Fruit fly (Drosophila melanogaster) whole organism, embryonic: ENCODE results near the gene p24-1.

ENCODE experiments used
- Aef1 ChIP-seq: fragments of 200-800 bp; sonication (Bioruptor generic); IDR thresholded peaks from 3 replicates; pipeline ENCODE4 v1.3.6; 2022; ENCODE audit warnings: missing biosample characterization, missing genetic modification characterization
- Antp ChIP-seq: fragments of 200-800 bp; sonication (Bioruptor generic); optimal IDR thresholded peaks from 3 replicates; lab custom pipeline; 2016; ENCODE audit warnings: missing biosample characterization, missing genetic modification characterization
- CG10543 ChIP-seq: fragments of 200-800 bp; sonication (Bioruptor generic); optimal IDR thresholded peaks from 3 replicates; lab custom pipeline; 2017; ENCODE audit warnings: missing biosample characterization, mild to moderate bottlenecking, missing genetic modification characterization, moderate library complexity
- CG11504 ChIP-seq: fragments of 200-800 bp; sonication (Bioruptor generic); optimal IDR thresholded peaks from 3 replicates; lab custom pipeline; 2019; ENCODE audit warnings: missing biosample characterization, mild to moderate bottlenecking, missing genetic modification characterization, moderate library complexity
- CG1233 ChIP-seq: fragments of 200-800 bp; sonication (Bioruptor generic); optimal IDR thresholded peaks from 4 replicates; lab custom pipeline; 2018; ENCODE audit warnings: missing biosample characterization, mild to moderate bottlenecking, missing genetic modification characterization
- CG12942 ChIP-seq: fragments of 200-800 bp; sonication (Bioruptor generic); optimal IDR thresholded peaks from 3 replicates; lab custom pipeline; 2016; ENCODE audit warnings: missing biosample characterization, missing genetic modification characterization
- CG13123 ChIP-seq: fragments of 200-800 bp; sonication (Bioruptor generic); optimal IDR thresholded peaks from 2 replicates; lab custom pipeline; 2016; ENCODE audit warnings: missing biosample characterization, missing genetic modification characterization
- CG13287 ChIP-seq: fragments of 200-800 bp; sonication (Bioruptor generic); IDR thresholded peaks from 2 replicates; pipeline ENCODE4 v1.3.6; 2022; ENCODE audit warnings: missing biosample characterization, missing genetic modification characterization; ENCODE audit not compliant: partially characterized antibody
- CG14014 ChIP-seq: fragments of 200-800 bp; sonication (Bioruptor generic); IDR thresholded peaks from 2 replicates; pipeline ENCODE4 v1.3.6; 2022; ENCODE audit warnings: missing biosample characterization, missing genetic modification characterization
- CG15696 ChIP-seq: fragments of 200-800 bp; sonication (Bioruptor generic); optimal IDR thresholded peaks from 2 replicates; lab custom pipeline; 2019; ENCODE audit warnings: missing biosample characterization, mild to moderate bottlenecking, missing genetic modification characterization, moderate library complexity
- CG17328 ChIP-seq: fragments of 200-800 bp; sonication (Bioruptor generic); IDR thresholded peaks from 2 replicates; pipeline ENCODE4 v1.3.6; 2022; ENCODE audit warnings: missing biosample characterization, missing genetic modification characterization
- CG1832 ChIP-seq: fragments of 200-800 bp; sonication (Bioruptor generic); optimal IDR thresholded peaks from 2 replicates; lab custom pipeline; 2017; ENCODE audit warnings: missing biosample characterization, mild to moderate bottlenecking, missing genetic modification characterization, inconsistent platforms
- CG18619 ChIP-seq: fragments of 200-800 bp; sonication (Bioruptor generic); optimal IDR thresholded peaks from 3 replicates; lab custom pipeline; 2017; ENCODE audit warnings: missing biosample characterization, mild to moderate bottlenecking, missing genetic modification characterization
- CG2120 ChIP-seq: fragments of 200-800 bp; sonication (Bioruptor generic); optimal IDR thresholded peaks from 3 replicates; lab custom pipeline; 2016; ENCODE audit warnings: missing biosample characterization, missing genetic modification characterization
- CG31224 ChIP-seq: fragments of 200-800 bp; sonication (Bioruptor generic); IDR thresholded peaks from 2 replicates; pipeline ENCODE4 v1.3.6; 2022; ENCODE audit warnings: missing biosample characterization, missing genetic modification characterization
- CG32532 ChIP-seq: fragments of 200-800 bp; sonication (Bioruptor generic); IDR thresholded peaks from 2 replicates; pipeline ENCODE4 v1.3.6; 2022; ENCODE audit warnings: missing biosample characterization, missing genetic modification characterization
- CG43689 ChIP-seq: fragments of 200-800 bp; sonication (Bioruptor generic); IDR thresholded peaks from 2 replicates; pipeline ENCODE4 v1.3.6; 2022; ENCODE audit warnings: missing biosample characterization, missing genetic modification characterization
- CG4707 ChIP-seq: fragments of 200-800 bp; sonication (Bioruptor generic); optimal IDR thresholded peaks from 2 replicates; lab custom pipeline; 2018; ENCODE audit warnings: missing biosample characterization, mild to moderate bottlenecking, missing genetic modification characterization, moderate library complexity
- CG6765 ChIP-seq: fragments of 200-800 bp; sonication (Bioruptor generic); optimal IDR thresholded peaks from 3 replicates; lab custom pipeline; 2017; ENCODE audit warnings: missing biosample characterization, mild to moderate bottlenecking, missing genetic modification characterization
- CG8089 ChIP-seq: fragments of 200-800 bp; sonication (Bioruptor generic); optimal IDR thresholded peaks from 3 replicates; lab custom pipeline; 2016; ENCODE audit warnings: missing biosample characterization, missing genetic modification characterization
- CG8478 ChIP-seq: fragments of >200 bp; optimal IDR thresholded peaks from 2 replicates; lab custom pipeline; 2018
- CHES-1-like ChIP-seq: fragments of 200-800 bp; sonication (Bioruptor generic); optimal IDR thresholded peaks from 2 replicates; lab custom pipeline; 2016; ENCODE audit warnings: missing biosample characterization, missing genetic modification characterization
- CoRest ChIP-seq: fragments of 200-800 bp; sonication (Bioruptor generic); optimal IDR thresholded peaks from 3 replicates; lab custom pipeline; 2018; ENCODE audit warnings: missing biosample characterization, mild to moderate bottlenecking, missing genetic modification characterization, moderate library complexity
- Dfd ChIP-seq, 2 experiments: fragments of >200 bp; optimal IDR thresholded peaks; 2 replicates each; lab custom pipeline; 2017; ENCODE audit warnings: missing biosample characterization in 2 of 2, missing genetic modification characterization in 2 of 2
- Dll ChIP-seq: fragments of 200-800 bp; sonication (Bioruptor generic); IDR thresholded peaks from 4 replicates; pipeline ENCODE4 v1.3.6; 2022; ENCODE audit warnings: missing biosample characterization, missing genetic modification characterization; ENCODE audit not compliant: partially characterized antibody
- Drgx ChIP-seq: fragments of 200-800 bp; sonication (Bioruptor generic); IDR thresholded peaks from 2 replicates; pipeline ENCODE4 v1.3.6; 2022; ENCODE audit warnings: missing biosample characterization, missing genetic modification characterization
- Eip74EF ChIP-seq, 2 experiments: fragments of 200-800 bp in 1 of 2; fragments of >200 bp in 1 of 2; sonication (Bioruptor generic) in 1 of 2; optimal IDR thresholded peaks; 2 replicates each; lab custom pipeline; 2017 to 2019; ENCODE audit warnings: missing biosample characterization in 2 of 2, missing genetic modification characterization in 2 of 2, mild to moderate bottlenecking in 1 of 2, moderate library complexity in 1 of 2
- GATAe ChIP-seq: fragments of 200-800 bp; sonication (Bioruptor generic); conservative IDR thresholded peaks from 2 replicates; pipeline ENCODE4 v1.3.6; 2022; ENCODE audit warnings: missing biosample characterization, missing genetic modification characterization
- Med ChIP-seq: fragments of 200-800 bp; sonication (Bioruptor generic); peaks from one replicate; lab custom pipeline; 2016; ENCODE audit warnings: missing biosample characterization, missing genetic modification characterization, mild to moderate bottlenecking, inconsistent platforms, moderate library complexity
- NK7.1 ChIP-seq: fragments of 200-800 bp; sonication (Bioruptor generic); optimal IDR thresholded peaks from 3 replicates; lab custom pipeline; 2016; ENCODE audit warnings: missing biosample characterization, missing genetic modification characterization
- Nf-YC ChIP-seq: fragments of 200-800 bp; optimal IDR thresholded peaks from 3 replicates; lab custom pipeline; 2019; ENCODE audit warnings: missing biosample characterization, mild to moderate bottlenecking, missing genetic modification characterization, moderate library complexity
- Oli ChIP-seq: fragments of 200-800 bp; sonication (Bioruptor generic); optimal IDR thresholded peaks from 2 replicates; lab custom pipeline; 2018; ENCODE audit warnings: missing biosample characterization, mild to moderate bottlenecking, missing genetic modification characterization, moderate library complexity
- Ptx1 ChIP-seq: fragments of 200-800 bp; sonication (Bioruptor generic); IDR thresholded peaks from 2 replicates; pipeline ENCODE4 v1.3.6; 2022; ENCODE audit warnings: missing biosample characterization, missing genetic modification characterization
- Ravus ChIP-seq: fragments of 200-800 bp; sonication (Bioruptor generic); IDR thresholded peaks from 2 replicates; pipeline ENCODE4 v1.3.6; 2022; ENCODE audit warnings: missing biosample characterization, missing genetic modification characterization
- Rfx ChIP-seq: fragments of 200-800 bp; sonication (Bioruptor generic); IDR thresholded peaks from 2 replicates; pipeline ENCODE4 v1.3.6; 2022; ENCODE audit warnings: missing biosample characterization, missing genetic modification characterization
- ato ChIP-seq: fragments of 200-800 bp; sonication (Bioruptor generic); IDR thresholded peaks from 2 replicates; pipeline ENCODE4 v1.3.6; 2022; ENCODE audit warnings: missing biosample characterization, missing genetic modification characterization; ENCODE audit not compliant: partially characterized antibody
- az2 ChIP-seq: fragments of 200-800 bp; sonication (Bioruptor generic); optimal IDR thresholded peaks from 3 replicates; lab custom pipeline; 2016; ENCODE audit warnings: missing biosample characterization, missing genetic modification characterization
- br ChIP-seq: fragments of >200 bp; optimal IDR thresholded peaks from 2 replicates; lab custom pipeline; 2017
- cg ChIP-seq: fragments of 200-800 bp; sonication (Bioruptor generic); optimal IDR thresholded peaks from 3 replicates; lab custom pipeline; 2019; ENCODE audit warnings: missing biosample characterization, mild to moderate bottlenecking, missing genetic modification characterization, moderate library complexity
- chm ChIP-seq: fragments of 200-800 bp; sonication (Bioruptor generic); IDR thresholded peaks from 2 replicates; pipeline ENCODE4 v1.3.6; 2022; ENCODE audit warnings: missing biosample characterization, missing genetic modification characterization
- dmrt99B ChIP-seq: fragments of 200-800 bp; sonication (Bioruptor generic); optimal IDR thresholded peaks from 2 replicates; lab custom pipeline; 2018; ENCODE audit warnings: missing biosample characterization, mild to moderate bottlenecking, missing genetic modification characterization, moderate library complexity
- dpn ChIP-seq, 2 experiments: fragments of 200-800 bp; sonication (Bioruptor generic); optimal IDR thresholded peaks; 3 replicates each; lab custom pipeline; 2016; ENCODE audit warnings: missing biosample characterization in 2 of 2, missing genetic modification characterization in 2 of 2
- dysf ChIP-seq: fragments of 200-800 bp; sonication (Bioruptor generic); IDR thresholded peaks from 3 replicates; pipeline ENCODE4 v1.3.6; 2022; ENCODE audit warnings: missing biosample characterization, missing genetic modification characterization
- ewg ChIP-seq: fragments of 200-800 bp; sonication (Bioruptor generic); optimal IDR thresholded peaks from 3 replicates; lab custom pipeline; 2017; ENCODE audit warnings: mild to moderate bottlenecking, missing biosample characterization, missing genetic modification reagents, missing genetic modification characterization
- jing ChIP-seq: fragments of 200-800 bp; sonication (Bioruptor generic); optimal IDR thresholded peaks from 2 replicates; lab custom pipeline; 2018; ENCODE audit warnings: missing biosample characterization, mild to moderate bottlenecking, missing genetic modification characterization
- lilli ChIP-seq: fragments of 200-800 bp; sonication (Bioruptor generic); optimal IDR thresholded peaks from 3 replicates; lab custom pipeline; 2016; ENCODE audit warnings: missing biosample characterization, missing genetic modification characterization
- onecut ChIP-seq: fragments of 200-800 bp; sonication (Bioruptor generic); IDR thresholded peaks from 2 replicates; pipeline ENCODE4 v1.3.6; 2022; ENCODE audit warnings: missing biosample characterization, missing genetic modification characterization
- phol ChIP-seq: fragments of 200-800 bp; sonication (Bioruptor generic); optimal IDR thresholded peaks from 3 replicates; lab custom pipeline; 2018; ENCODE audit warnings: missing biosample characterization, mild to moderate bottlenecking, missing genetic modification characterization, moderate library complexity
- rib ChIP-seq: fragments of 200-800 bp; sonication (Bioruptor generic); IDR thresholded peaks from 2 replicates; pipeline ENCODE4 v1.3.6; 2022; ENCODE audit warnings: missing biosample characterization, missing genetic modification characterization
- sens ChIP-seq: fragments of 200-800 bp; sonication (Bioruptor generic); peaks from one replicate; lab custom pipeline; 2016; ENCODE audit warnings: missing biosample characterization, missing genetic modification characterization
- z ChIP-seq: fragments of 200-800 bp; sonication (Bioruptor generic); IDR thresholded peaks from 3 replicates; pipeline ENCODE4 v1.3.6; 2022; ENCODE audit warnings: missing biosample characterization, missing genetic modification characterization

Gene p24-1

DNA sequence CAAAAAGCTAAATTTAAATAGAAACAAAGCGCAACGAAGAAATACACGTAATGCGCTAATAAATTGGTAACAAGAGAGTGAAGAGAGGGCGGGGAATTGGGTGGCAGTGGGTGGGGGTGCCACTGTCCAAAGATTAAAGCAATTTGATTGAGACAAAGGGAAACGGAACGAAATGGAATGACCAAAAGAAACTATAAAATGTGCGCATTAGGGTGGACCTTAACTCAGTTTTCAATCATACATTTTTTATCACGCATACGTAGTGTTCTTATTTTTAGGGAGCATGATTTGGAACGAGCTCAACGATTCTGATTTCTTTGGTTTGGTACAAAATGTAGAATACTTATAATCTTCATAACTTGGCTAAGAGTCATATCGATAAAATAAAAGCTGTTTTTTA lies 30.4 kb downstream of the p24-1 start (continued):
- TF ChIP-seq ewg, result no peak
- no peak for TF ChIP-seq CG15696
- no peak for TF ChIP-seq Antp
- TF ChIP-seq CG6765, result no peak
- no peak for TF ChIP-seq CG1832 (GFP tag; lab: Kevin White, UChicago)
- TF ChIP-seq Rfx (GFP tag; lab: Robert Waterston, UW), result 0 out of 2 replicates have a peak, but pooled peaks have one; percentile 26
- TF ChIP-seq GATAe (GFP tag; lab: Robert Waterston, UW), result no peak
- no peak for TF ChIP-seq Dfd (GFP tag; optimal IDR thresholded peaks at IDR 0.05; lab: Kevin White, UChicago)
- no peak for TF ChIP-seq CG18619 (GFP tag; lab: Kevin White, UChicago)
- TF ChIP-seq CG8478 (lab: Kevin White, UChicago), result no peak
- no peak for TF ChIP-seq CG10543 (GFP tag; lab: Kevin White, UChicago)
- TF ChIP-seq Dll (GFP tag; lab: Robert Waterston, UW), result no peak
- no peak for TF ChIP-seq CG8089 (GFP tag; lab: Kevin White, UChicago)
- no peak for TF ChIP-seq br (lab: Kevin White, UChicago)
- no peak for TF ChIP-seq CoRest
- TF ChIP-seq CG13287 (GFP tag; lab: Robert Waterston, UW), result 0 out of 2 replicates have a peak, but pooled peaks have one; percentile 9
- TF ChIP-seq chm (GFP tag; lab: Robert Waterston, UW), result no peak
- TF ChIP-seq CG32532, result no peak; the same call in 1 of the 2 replicates
- TF ChIP-seq CG4707 (GFP tag; lab: Kevin White, UChicago), result no peak
- peak; percentile 7 for TF ChIP-seq CG2120 (GFP tag; lab: Kevin White, UChicago)
- no peak for TF ChIP-seq CG17328 (GFP tag; lab: Robert Waterston, UW)
- TF ChIP-seq jing (GFP tag; lab: Kevin White, UChicago), result no peak
- TF ChIP-seq dpn (GFP tag; optimal IDR thresholded peaks at IDR 0.05; lab: Kevin White, UChicago), result no peak
- no peak for TF ChIP-seq CG14014
- TF ChIP-seq NK7.1 (GFP tag; lab: Kevin White, UChicago), result no peak
- TF ChIP-seq cg, result no peak
- TF ChIP-seq rib (GFP tag; lab: Robert Waterston, UW), result no peak
- no peak for TF ChIP-seq CG1233 (GFP tag; lab: Kevin White, UChicago)
- TF ChIP-seq CHES-1-like (GFP tag; lab: Kevin White, UChicago), result no peak
- TF ChIP-seq Ravus (GFP tag; lab: Robert Waterston, UW), result no peak
- TF ChIP-seq az2, result no peak

dm6 chrX:11820284-11821075 lies 31.9 kb downstream of the p24-1 start:
- TF ChIP-seq dysf (GFP tag; lab: Robert Waterston, UW) (peak; percentile 44; the same call in 1 of the 3 replicates), Med (peak; percentile 73), Ptx1 (GFP tag; lab: Robert Waterston, UW) (peak; percentile 43; the same call in 1 of the 2 replicates), CG31224 (GFP tag; lab: Robert Waterston, UW) (no peak), CG11504 (peak; percentile 46), Drgx (GFP tag; lab: Robert Waterston, UW) (peak; percentile 78; the same call in 1 of the 2 replicates), ato (no peak), z (GFP tag; lab: Robert Waterston, UW) (no peak), Oli (tag; lab: Kevin White, UChicago) (peak; percentile 14), CG43689 (no peak), Aef1 (0 out of 3 replicates have a peak, but pooled peaks have one; percentile 14), Rfx (GFP tag; lab: Robert Waterston, UW) (0 out of 2 replicates have a peak, but pooled peaks have one; percentile 24), CG12942 (GFP tag; lab: Kevin White, UChicago) (no peak), CG13123 (GFP tag; lab: Kevin White, UChicago) (no peak), phol (tag; lab: Kevin White, UChicago) (peak; percentile 13), onecut (GFP tag; lab: Robert Waterston, UW) (no peak), dmrt99B (peak; percentile 51), Eip74EF (GFP tag; optimal IDR thresholded peaks at IDR 0.05; lab: Kevin White, UChicago) (peak in 1 of 2 experiments; percentile 12), Nf-YC (tag; lab: Kevin White, UChicago) (peak; percentile 19), lilli (GFP tag; lab: Kevin White, UChicago) (peak; percentile 11), sens (GFP tag; lab: Kevin White, UChicago) (peak; percentile 58)
